Fruit fly (Drosophila melanogaster) whole organism, embryonic: ENCODE measurements around the gene udt.

Experiments used
- Aef1 ChIP-seq: fragments of 200-800 bp; sonication (Bioruptor generic); IDR thresholded peaks from 3 replicates; pipeline ENCODE4 v1.3.6; 2022; ENCODE audit warnings: missing biosample characterization, missing genetic modification characterization
- Awh ChIP-seq: fragments of 200-800 bp; sonication (Bioruptor generic); IDR thresholded peaks from 2 replicates; pipeline ENCODE4, ENCODE4 v1.3.6; 2022; ENCODE audit warnings: missing biosample characterization, missing genetic modification characterization
- CG14860 ChIP-seq: fragments of 200-800 bp; sonication (Bioruptor generic); IDR thresholded peaks from 3 replicates; pipeline ENCODE4 v1.3.6; 2022; ENCODE audit warnings: missing biosample characterization, missing genetic modification characterization; ENCODE audit not compliant: partially characterized antibody
- CG15601 ChIP-seq: fragments of 200-800 bp; sonication (Bioruptor generic); optimal IDR thresholded peaks from 3 replicates; lab custom pipeline; 2019; ENCODE audit warnings: missing biosample characterization, mild to moderate bottlenecking, missing genetic modification characterization, moderate library complexity
- CG17361 ChIP-seq: fragments of 200-800 bp; sonication (Bioruptor generic); IDR thresholded peaks from 3 replicates; pipeline ENCODE4 v1.3.6; 2022; ENCODE audit warnings: missing biosample characterization, missing genetic modification characterization
- CG18262 ChIP-seq: fragments of 200-800 bp; optimal IDR thresholded peaks from 3 replicates; lab custom pipeline; 2019; ENCODE audit warnings: missing biosample characterization, mild to moderate bottlenecking, missing genetic modification characterization, moderate library complexity
- CG2120 ChIP-seq: fragments of 200-800 bp; sonication (Bioruptor generic); optimal IDR thresholded peaks from 3 replicates; lab custom pipeline; 2016; ENCODE audit warnings: missing biosample characterization, missing genetic modification characterization
- CG43689 ChIP-seq: fragments of 200-800 bp; sonication (Bioruptor generic); IDR thresholded peaks from 2 replicates; pipeline ENCODE4 v1.3.6; 2022; ENCODE audit warnings: missing biosample characterization, missing genetic modification characterization
- CG6654 ChIP-seq: fragments of 200-800 bp; sonication (Bioruptor generic); optimal IDR thresholded peaks from 2 replicates; lab custom pipeline; 2017; ENCODE audit warnings: missing biosample characterization, mild to moderate bottlenecking, missing genetic modification characterization
- CG8359 ChIP-seq: fragments of 200-800 bp; sonication (Bioruptor generic); optimal IDR thresholded peaks from 2 replicates; lab custom pipeline; 2017; ENCODE audit warnings: missing biosample characterization, mild to moderate bottlenecking, missing genetic modification characterization, borderline replicate concordance
- CG9609 ChIP-seq: fragments of 200-800 bp; sonication (Bioruptor generic); optimal IDR thresholded peaks from 3 replicates; lab custom pipeline; 2016; ENCODE audit warnings: missing biosample characterization, missing genetic modification characterization
- CG9797 ChIP-seq: fragments of 200-800 bp; sonication (Bioruptor generic); optimal IDR thresholded peaks from 3 replicates; lab custom pipeline; 2018; ENCODE audit warnings: missing biosample characterization, mild to moderate bottlenecking, missing genetic modification characterization
- CTCF ChIP-seq: fragments of 200-800 bp; sonication (Bioruptor generic); optimal IDR thresholded peaks from 2 replicates; lab custom pipeline; 2017; ENCODE audit warnings: missing biosample characterization, mild to moderate bottlenecking, missing genetic modification characterization, moderate library complexity
- Doc2 ChIP-seq: fragments of 200-800 bp; sonication (Bioruptor generic); IDR thresholded peaks from 2 replicates; pipeline ENCODE4 v1.3.6; 2022; ENCODE audit warnings: missing biosample characterization, missing genetic modification characterization
- Dp ChIP-seq: fragments of 200-800 bp; sonication (Bioruptor generic); optimal IDR thresholded peaks from 2 replicates; lab custom pipeline; 2018; ENCODE audit warnings: missing biosample characterization, mild to moderate bottlenecking, missing genetic modification characterization, moderate library complexity
- Eip74EF ChIP-seq, 2 experiments: fragments of 200-800 bp in 1 of 2; fragments of >200 bp in 1 of 2; sonication (Bioruptor generic) in 1 of 2; optimal IDR thresholded peaks; 2 replicates each; lab custom pipeline; 2017 to 2019; ENCODE audit warnings: missing biosample characterization in 2 of 2, missing genetic modification characterization in 2 of 2, mild to moderate bottlenecking in 1 of 2, moderate library complexity in 1 of 2
- Fer2 ChIP-seq: fragments of 200-800 bp; sonication (Bioruptor generic); optimal IDR thresholded peaks from 2 replicates; lab custom pipeline; 2018; ENCODE audit warnings: missing biosample characterization, mild to moderate bottlenecking, missing genetic modification characterization, moderate library complexity
- HLHmδ ChIP-seq: fragments of 200-800 bp; sonication (Bioruptor generic); optimal IDR thresholded peaks from 2 replicates; lab custom pipeline; 2018; ENCODE audit warnings: missing biosample characterization, mild to moderate bottlenecking, missing genetic modification characterization, moderate library complexity
- Hr78 ChIP-seq, 2 experiments: fragments of 200-800 bp in 1 of 2; fragments of >200 bp in 1 of 2; sonication (Bioruptor generic) in 1 of 2; optimal IDR thresholded peaks; 2 replicates each; lab custom pipeline; 2017 to 2019; ENCODE audit warnings: missing biosample characterization in 2 of 2, missing genetic modification characterization in 2 of 2, mild to moderate bottlenecking in 1 of 2, moderate library complexity in 1 of 2
- Lpt ChIP-seq: fragments of >200 bp; optimal IDR thresholded peaks from 2 replicates; lab custom pipeline; 2018; ENCODE audit warnings: missing biosample characterization, missing genetic modification characterization
- Med ChIP-seq: fragments of 200-800 bp; sonication (Bioruptor generic); peaks from one replicate; lab custom pipeline; 2016; ENCODE audit warnings: missing biosample characterization, missing genetic modification characterization, mild to moderate bottlenecking, inconsistent platforms, moderate library complexity
- Meics ChIP-seq: fragments of 200-800 bp; sonication (Bioruptor generic); optimal IDR thresholded peaks from 2 replicates; lab custom pipeline; 2017; ENCODE audit warnings: missing biosample characterization, mild to moderate bottlenecking, missing genetic modification characterization
- NFAT ChIP-seq: fragments of 200-800 bp; sonication (Bioruptor generic); IDR thresholded peaks from 2 replicates; pipeline ENCODE4 v1.3.6; 2022; ENCODE audit warnings: missing biosample characterization, missing genetic modification characterization
- NK7.1 ChIP-seq: fragments of 200-800 bp; sonication (Bioruptor generic); optimal IDR thresholded peaks from 3 replicates; lab custom pipeline; 2016; ENCODE audit warnings: missing biosample characterization, missing genetic modification characterization
- Oaz ChIP-seq: fragments of 200-800 bp; sonication (Bioruptor generic); IDR thresholded peaks from 2 replicates; pipeline ENCODE4 v1.3.6; 2022; ENCODE audit warnings: missing biosample characterization, missing genetic modification characterization
- Opbp ChIP-seq: fragments of 200-800 bp; sonication (Bioruptor generic); IDR thresholded peaks from 3 replicates; pipeline ENCODE4 v1.3.6; 2022; ENCODE audit warnings: missing biosample characterization, missing genetic modification characterization; ENCODE audit not compliant: partially characterized antibody
- Optix ChIP-seq: fragments of 200-800 bp; sonication (Bioruptor generic); IDR thresholded peaks from 3 replicates; pipeline ENCODE4 v1.3.6; 2022; ENCODE audit warnings: missing biosample characterization, missing genetic modification characterization
- Rfx ChIP-seq: fragments of 200-800 bp; sonication (Bioruptor generic); IDR thresholded peaks from 2 replicates; pipeline ENCODE4 v1.3.6; 2022; ENCODE audit warnings: missing biosample characterization, missing genetic modification characterization
- Sin3A ChIP-seq: fragments of >200 bp; optimal IDR thresholded peaks from 2 replicates; lab custom pipeline; 2018
- ab ChIP-seq: fragments of 200-800 bp; sonication (Bioruptor generic); optimal IDR thresholded peaks from 2 replicates; lab custom pipeline; 2016; ENCODE audit warnings: missing biosample characterization, missing genetic modification characterization
- abd-A ChIP-seq: fragments of 200-800 bp; sonication (Bioruptor generic); optimal IDR thresholded peaks from 3 replicates; lab custom pipeline; 2019; ENCODE audit warnings: missing biosample characterization, mild to moderate bottlenecking, missing genetic modification characterization, moderate library complexity
- chif ChIP-seq, 2 experiments: fragments of 200-800 bp; sonication (Bioruptor generic); optimal IDR thresholded peaks; 3 replicates each; lab custom pipeline; 2016; ENCODE audit warnings: missing biosample characterization in 2 of 2, missing genetic modification characterization in 2 of 2
- chm ChIP-seq: fragments of 200-800 bp; sonication (Bioruptor generic); IDR thresholded peaks from 2 replicates; pipeline ENCODE4 v1.3.6; 2022; ENCODE audit warnings: missing biosample characterization, missing genetic modification characterization
- dm ChIP-seq: fragments of 200-800 bp; sonication (Bioruptor generic); optimal IDR thresholded peaks from 3 replicates; lab custom pipeline; 2016; ENCODE audit warnings: missing biosample characterization, missing genetic modification characterization
- ewg ChIP-seq: fragments of 200-800 bp; sonication (Bioruptor generic); optimal IDR thresholded peaks from 3 replicates; lab custom pipeline; 2017; ENCODE audit warnings: mild to moderate bottlenecking, missing biosample characterization, missing genetic modification reagents, missing genetic modification characterization
- exex ChIP-seq: fragments of 200-800 bp; sonication (Bioruptor generic); optimal IDR thresholded peaks from 4 replicates; lab custom pipeline; 2018; ENCODE audit warnings: missing biosample characterization, mild to moderate bottlenecking, missing genetic modification characterization, moderate library complexity
- fru ChIP-seq: fragments of >200 bp; optimal IDR thresholded peaks from 2 replicates; lab custom pipeline; 2017
- ftz-f1 ChIP-seq: fragments of 200-800 bp; sonication (Bioruptor generic); optimal IDR thresholded peaks from 2 replicates; lab custom pipeline; 2016; ENCODE audit warnings: missing biosample characterization, missing genetic modification characterization
- gfzf ChIP-seq: fragments of 200-800 bp; sonication (Bioruptor generic); optimal IDR thresholded peaks from 2 replicates; lab custom pipeline; 2016; ENCODE audit warnings: missing biosample characterization, mild to moderate bottlenecking, missing genetic modification characterization, moderate library complexity
- lab ChIP-seq: fragments of 200-800 bp; sonication (Bioruptor generic); optimal IDR thresholded peaks from 3 replicates; lab custom pipeline; 2017; ENCODE audit warnings: missing biosample characterization, missing genetic modification characterization, mild to moderate bottlenecking, moderate library complexity, missing genetic modification reagents
- maf-S ChIP-seq: fragments of 200-800 bp; sonication (Bioruptor generic); optimal IDR thresholded peaks from 2 replicates; lab custom pipeline; 2016; ENCODE audit warnings: missing biosample characterization, missing genetic modification characterization
- mam ChIP-seq: fragments of 200-800 bp; sonication (Bioruptor generic); optimal IDR thresholded peaks from 3 replicates; lab custom pipeline; 2016; ENCODE audit warnings: missing biosample characterization, missing genetic modification characterization
- org-1 ChIP-seq: fragments of 200-800 bp; sonication (Bioruptor generic); optimal IDR thresholded peaks from 2 replicates; lab custom pipeline; 2017; ENCODE audit warnings: missing biosample characterization, missing genetic modification characterization
- pho ChIP-seq: fragments of 200-800 bp; sonication (Bioruptor generic); optimal IDR thresholded peaks from 2 replicates; lab custom pipeline; 2016; ENCODE audit warnings: missing biosample characterization, missing genetic modification characterization
- pzg ChIP-seq: fragments of 200-800 bp; sonication (Bioruptor generic); optimal IDR thresholded peaks from 3 replicates; lab custom pipeline; 2018; ENCODE audit warnings: missing biosample characterization, mild to moderate bottlenecking, missing genetic modification characterization, moderate library complexity
- scrt ChIP-seq: fragments of 200-800 bp; sonication (Bioruptor generic); optimal IDR thresholded peaks from 2 replicates; lab custom pipeline; 2018; ENCODE audit warnings: missing biosample characterization, mild to moderate bottlenecking, missing genetic modification characterization, moderate library complexity
- sima ChIP-seq: fragments of 200-800 bp; sonication (Bioruptor generic); optimal IDR thresholded peaks from 2 replicates; lab custom pipeline; 2016; ENCODE audit warnings: missing biosample characterization, missing genetic modification characterization
- slp2 ChIP-seq: fragments of 200-800 bp; sonication (Bioruptor generic); optimal IDR thresholded peaks from 2 replicates; lab custom pipeline; 2016; ENCODE audit warnings: missing biosample characterization, missing genetic modification characterization
- so ChIP-seq: fragments of 200-800 bp; sonication (Bioruptor generic); IDR thresholded peaks from 3 replicates; pipeline ENCODE4 v1.3.6; 2022; ENCODE audit warnings: missing biosample characterization, missing genetic modification characterization
- usp ChIP-seq: fragments of >200 bp; optimal IDR thresholded peaks from 2 replicates; lab custom pipeline; 2017; ENCODE audit warnings: missing biosample characterization, missing genetic modification characterization
- vfl ChIP-seq: fragments of 200-800 bp; sonication (Bioruptor generic); optimal IDR thresholded peaks from 2 replicates; lab custom pipeline; 2016; ENCODE audit warnings: missing biosample characterization, missing genetic modification characterization

The udt gene

dm6 chr3R:23722680-23723372 is 40.2 kb downstream of the udt start, which contains the start of gene CG10365 (continued):
- TF ChIP-seq usp (GFP tag; lab: Kevin White, UChicago) (no peak), Doc2 (GFP tag; lab: Robert Waterston, UW) (no peak), chif (GFP tag; optimal IDR thresholded peaks at IDR 0.05; lab: Kevin White, UChicago) (peak in 1 of 2 experiments; percentile 14), CG6654 (peak; percentile 5), pzg (GFP tag; lab: Kevin White, UChicago) (no peak), CG15601 (tag; lab: Kevin White, UChicago) (peak; percentile 70), ftz-f1 (GFP tag; lab: Kevin White, UChicago) (no peak), CG8359 (no peak), Sin3A (lab: Kevin White, UChicago) (no peak), fru (lab: Kevin White, UChicago) (no peak), so (GFP tag; lab: Robert Waterston, UW) (peak; percentile 79), chm (GFP tag; lab: Robert Waterston, UW) (no peak; the same call in 1 of the 2 replicates), CG9609 (no peak), NFAT (GFP tag; lab: Robert Waterston, UW) (peak; percentile 50; the same call in 1 of the 2 replicates), Med (GFP tag; lab: Kevin White, UChicago) (peak; percentile 76), ewg (GFP tag; lab: Kevin White, UChicago) (peak; percentile 70), scrt (GFP tag; lab: Kevin White, UChicago) (peak; percentile 81), maf-S (GFP tag; lab: Kevin White, UChicago) (no peak), Lpt (GFP tag; lab: Kevin White, UChicago) (no peak), slp2 (GFP tag; lab: Kevin White, UChicago) (no peak), org-1 (GFP tag; lab: Kevin White, UChicago) (peak; percentile 72), CG17361 (GFP tag; lab: Robert Waterston, UW) (peak; percentile 92), CG2120 (GFP tag; lab: Kevin White, UChicago) (peak; percentile 81), CG43689 (GFP tag; lab: Robert Waterston, UW) (peak; percentile 59), vfl (no peak), HLHmδ (GFP tag; lab: Kevin White, UChicago) (no peak), Eip74EF (GFP tag; optimal IDR thresholded peaks at IDR 0.05; lab: Kevin White, UChicago) (peak in 1 of 2 experiments; percentile 93), exex (peak; percentile 66), pho (GFP tag; lab: Kevin White, UChicago) (no peak), lab (GFP tag; lab: Kevin White, UChicago) (peak; percentile 92), CG14860 (no peak), sima (GFP tag; lab: Kevin White, UChicago) (no peak), Optix (GFP tag; lab: Robert Waterston, UW) (no peak), Hr78 (GFP tag; optimal IDR thresholded peaks at IDR 0.05; lab: Kevin White, UChicago) (peak in 1 of 2 experiments; percentile 33), Meics (GFP tag; lab: Kevin White, UChicago) (peak; percentile 93), gfzf (no peak), Aef1 (GFP tag; lab: Robert Waterston, UW) (peak; percentile 78), Fer2 (tag; lab: Kevin White, UChicago) (peak; percentile 75), dm (GFP tag; lab: Kevin White, UChicago) (no peak), NK7.1 (GFP tag; lab: Kevin White, UChicago) (no peak), Rfx (GFP tag; lab: Robert Waterston, UW) (peak; percentile 87), CG9797 (GFP tag; lab: Kevin White, UChicago) (no peak), ab (GFP tag; lab: Kevin White, UChicago) (no peak), Opbp (GFP tag; lab: Robert Waterston, UW) (no peak), abd-A (tag; lab: Kevin White, UChicago) (peak; percentile 68), mam (no peak), Oaz (GFP tag; lab: Robert Waterston, UW) (peak; percentile 67), Awh (peak; percentile 61; the same call in 1 of the 2 replicates), Dp (no peak), CTCF (GFP tag; lab: Kevin White, UChicago) (no peak), CG18262 (tag; lab: Kevin White, UChicago) (peak; percentile 78)
